5 fruit fly cellular contexts compared by ENCODE assay signal in genomic region chr3L:270760-271500, dm6.
TF ChIP-seq lines count a peak whose summit lies in the region.

Gene miple2 (plus strand): TSS chr3L:271200.

- no peak for TF ChIP-seq CTCF in whole organism, embryonic (GFP tag; optimal IDR thresholded peaks at IDR 0.05; lab: Kevin White, UChicago)

TF ChIP-seq in whole organism, adult, 20 proteins besides CTCF, POLR2A, EP300 and RAD21 (continues in another document):
- TF ChIP-seq Clk (GFP tag; optimal IDR thresholded peaks at IDR 0.05; lab: Kevin White, UChicago) (no peak), Crg-1 (GFP tag; optimal IDR thresholded peaks at IDR 0.05; lab: Kevin White, UChicago) (no peak), ovo (GFP tag; optimal IDR thresholded peaks at IDR 0.05; lab: Kevin White, UChicago) (no peak), Mnt (GFP tag; optimal IDR thresholded peaks at IDR 0.05; lab: Kevin White, UChicago) (no peak), CG5204 (GFP tag; optimal IDR thresholded peaks at IDR 0.05; lab: Kevin White, UChicago) (no peak), toe (GFP tag; optimal IDR thresholded peaks at IDR 0.05; lab: Kevin White, UChicago) (no peak), CG14711 (tag; optimal IDR thresholded peaks at IDR 0.05; lab: Kevin White, UChicago) (no peak), CG1620 (GFP tag; optimal IDR thresholded peaks at IDR 0.05; lab: Kevin White, UChicago) (no peak), pad (GFP tag; optimal IDR thresholded peaks at IDR 0.05; lab: Kevin White, UChicago) (peak; percentile 27), CG7045 (GFP tag; optimal IDR thresholded peaks at IDR 0.05; lab: Kevin White, UChicago) (no peak), cnc (optimal IDR thresholded peaks at IDR 0.05; lab: Kevin White, UChicago) (peak; percentile 50 to 70), CG11617 (GFP tag; optimal IDR thresholded peaks at IDR 0.05; lab: Kevin White, UChicago) (peak; percentile 14), CG33017 (tag; optimal IDR thresholded peaks at IDR 0.05; lab: Kevin White, UChicago) (no peak), CG7101 (tag; optimal IDR thresholded peaks at IDR 0.05; lab: Kevin White, UChicago) (peak; percentile 10), bab1 (GFP tag; optimal IDR thresholded peaks at IDR 0.05; lab: Kevin White, UChicago) (no peak), cic (GFP tag; optimal IDR thresholded peaks at IDR 0.05; lab: Kevin White, UChicago) (peak; percentile 1), Hr96 (GFP tag; optimal IDR thresholded peaks at IDR 0.05; lab: Kevin White, UChicago) (no peak), CG12768 (GFP tag; optimal IDR thresholded peaks at IDR 0.05; lab: Kevin White, UChicago) (no peak), kay (GFP tag; lab: Kevin White, UChicago; ENCODE audit: borderline replicate concordance) (no peak)

TF ChIP-seq in whole organism, embryonic, 481 proteins besides CTCF, POLR2A, EP300 and RAD21 (continues in another document):
- TF ChIP-seq psq (GFP tag; optimal IDR thresholded peaks at IDR 0.05; lab: Kevin White, UChicago) = peak; percentile 15
- TF ChIP-seq CG3065 (GFP tag; optimal IDR thresholded peaks at IDR 0.05; lab: Kevin White, UChicago) = no peak
- peak; percentile 27 for TF ChIP-seq CG31365 (tag; optimal IDR thresholded peaks at IDR 0.05; lab: Kevin White, UChicago)
- TF ChIP-seq trem (tag; optimal IDR thresholded peaks at IDR 0.05; lab: Kevin White, UChicago) = no peak
- TF ChIP-seq chinmo (GFP tag; IDR thresholded peaks at IDR 0.05; lab: Robert Waterston, UW; ENCODE audit: partially characterized antibody) = peak; percentile 68; the same call in 3 of the 4 replicates
- no peak for TF ChIP-seq corto (GFP tag; optimal IDR thresholded peaks at IDR 0.05; lab: Kevin White, UChicago)
- TF ChIP-seq sisA (GFP tag; IDR thresholded peaks at IDR 0.05; lab: Robert Waterston, UW) = no peak
- TF ChIP-seq CG13894 (tag; optimal IDR thresholded peaks at IDR 0.05; lab: Kevin White, UChicago) = peak; percentile 46
- no peak for TF ChIP-seq toy (GFP tag; IDR thresholded peaks at IDR 0.05; lab: Robert Waterston, UW)
- no peak for TF ChIP-seq Abd-B (GFP tag; optimal IDR thresholded peaks at IDR 0.05; lab: Kevin White, UChicago)
- TF ChIP-seq sima (GFP tag; optimal IDR thresholded peaks at IDR 0.05; lab: Kevin White, UChicago) = no peak
- peak; percentile 53 for TF ChIP-seq lilli (GFP tag; optimal IDR thresholded peaks at IDR 0.05; lab: Kevin White, UChicago)
- TF ChIP-seq NFAT (GFP tag; IDR thresholded peaks at IDR 0.05; lab: Robert Waterston, UW) = no peak
- peak; percentile 4 for TF ChIP-seq CG2116 (GFP tag; optimal IDR thresholded peaks at IDR 0.05; lab: Kevin White, UChicago)
- peak; percentile 65 for TF ChIP-seq CG15696 (tag; optimal IDR thresholded peaks at IDR 0.05; lab: Kevin White, UChicago)
- TF ChIP-seq CG17612 (GFP tag; IDR thresholded peaks at IDR 0.05; lab: Robert Waterston, UW) = no peak
- no peak for TF ChIP-seq sens-2 (GFP tag; IDR thresholded peaks at IDR 0.05; lab: Robert Waterston, UW)
- peak; percentile 77 for TF ChIP-seq zf30C (GFP tag; optimal IDR thresholded peaks at IDR 0.05; lab: Kevin White, UChicago)
- no peak for TF ChIP-seq zen (tag; optimal IDR thresholded peaks at IDR 0.05; lab: Kevin White, UChicago)

TF ChIP-seq in whole organism, prepupa, 60 proteins besides CTCF, POLR2A, EP300 and RAD21 (continues in another document):
- peak; percentile 58 for TF ChIP-seq CG3919 (GFP tag; optimal IDR thresholded peaks at IDR 0.05; lab: Kevin White, UChicago)
- no peak for TF ChIP-seq CG4318 (GFP tag; optimal IDR thresholded peaks at IDR 0.05; lab: Kevin White, UChicago)
- no peak for TF ChIP-seq CG11294 (GFP tag; IDR thresholded peaks at IDR 0.05; lab: Robert Waterston, UW)
- TF ChIP-seq Sox15 (GFP tag; optimal IDR thresholded peaks at IDR 0.05; lab: Kevin White, UChicago) = no peak
- TF ChIP-seq CG34406 (GFP tag; optimal IDR thresholded peaks at IDR 0.05; lab: Kevin White, UChicago) = peak; percentile 7
- no peak for TF ChIP-seq CG11902 (GFP tag; optimal IDR thresholded peaks at IDR 0.05; lab: Kevin White, UChicago)
- peak; percentile 12 for TF ChIP-seq CG6854 (GFP tag; optimal IDR thresholded peaks at IDR 0.05; lab: Kevin White, UChicago)
- peak; percentile 9 for TF ChIP-seq CG1621 (tag; optimal IDR thresholded peaks at IDR 0.05; lab: Kevin White, UChicago)
- no peak for TF ChIP-seq svp (GFP tag; lab: Kevin White, UChicago)
- TF ChIP-seq Eip75B (GFP tag; optimal IDR thresholded peaks at IDR 0.05; lab: Kevin White, UChicago) = peak; percentile 69
- peak; percentile 64 to 70 for TF ChIP-seq ss (GFP tag; optimal IDR thresholded peaks at IDR 0.05; lab: Kevin White, UChicago)
- peak; percentile 65 for TF ChIP-seq CG31627 (GFP tag; optimal IDR thresholded peaks at IDR 0.05; lab: Kevin White, UChicago)
- TF ChIP-seq fd59A (GFP tag; optimal IDR thresholded peaks at IDR 0.05; lab: Kevin White, UChicago) = peak; percentile 67
- peak; percentile 61 for TF ChIP-seq CG6276 (GFP tag; optimal IDR thresholded peaks at IDR 0.05; lab: Kevin White, UChicago)
- no peak for TF ChIP-seq CG9139 (GFP tag; optimal IDR thresholded peaks at IDR 0.05; lab: Kevin White, UChicago)
- peak; percentile 59 for TF ChIP-seq lz (GFP tag; optimal IDR thresholded peaks at IDR 0.05; lab: Kevin White, UChicago)
- peak; percentile 57; the same call in 2 of the 3 replicates for TF ChIP-seq eg (GFP tag; IDR thresholded peaks at IDR 0.05; lab: Robert Waterston, UW)
- TF ChIP-seq cyc (GFP tag; optimal IDR thresholded peaks at IDR 0.05; lab: Kevin White, UChicago) = peak; percentile 52
- peak; percentile 64 for TF ChIP-seq Sox102F (GFP tag; optimal IDR thresholded peaks at IDR 0.05; lab: Kevin White, UChicago)
- TF ChIP-seq Ets96B (tag; optimal IDR thresholded peaks at IDR 0.05; lab: Kevin White, UChicago) = peak; percentile 69

TF ChIP-seq in whole organism, pupa, 21 proteins besides CTCF, POLR2A, EP300 and RAD21 (continues in another document):
- TF ChIP-seq CG13204 (GFP tag; optimal IDR thresholded peaks at IDR 0.05; lab: Kevin White, UChicago) = peak; percentile 21
- peak; percentile 61 for TF ChIP-seq CG17806 (tag; optimal IDR thresholded peaks at IDR 0.05; lab: Kevin White, UChicago)
- TF ChIP-seq fd96Ca (GFP tag; IDR thresholded peaks at IDR 0.05; lab: Robert Waterston, UW) = peak; percentile 45; the same call in 1 of the 3 replicates
- peak; percentile 23; the same call in 1 of the 2 replicates for TF ChIP-seq CG32121 (GFP tag; IDR thresholded peaks at IDR 0.05; lab: Robert Waterston, UW)
- TF ChIP-seq CG14655 (GFP tag; optimal IDR thresholded peaks at IDR 0.05; lab: Kevin White, UChicago) = peak; percentile 81
- TF ChIP-seq Pif1A (GFP tag; optimal IDR thresholded peaks at IDR 0.05; lab: Kevin White, UChicago) = peak; percentile 66
- TF ChIP-seq CG8301 (tag; optimal IDR thresholded peaks at IDR 0.05; lab: Kevin White, UChicago) = peak; percentile 67
- peak; percentile 67 for TF ChIP-seq CG34367 (tag; optimal IDR thresholded peaks at IDR 0.05; lab: Kevin White, UChicago)
- no peak for TF ChIP-seq CG10348 (GFP tag; IDR thresholded peaks at IDR 0.05; lab: Robert Waterston, UW)
- TF ChIP-seq D1 (tag; optimal IDR thresholded peaks at IDR 0.05; lab: Kevin White, UChicago) = peak; percentile 59
- peak; percentile 79 for TF ChIP-seq CG9948 (tag; optimal IDR thresholded peaks at IDR 0.05; lab: Kevin White, UChicago)
- TF ChIP-seq CG4496 (GFP tag; IDR thresholded peaks at IDR 0.05; lab: Robert Waterston, UW) = peak; percentile 46; the same call in 2 of the 3 replicates
- TF ChIP-seq CG15710 (tag; optimal IDR thresholded peaks at IDR 0.05; lab: Kevin White, UChicago) = peak; percentile 49
- TF ChIP-seq Pif1B (GFP tag; optimal IDR thresholded peaks at IDR 0.05; lab: Kevin White, UChicago) = peak; percentile 49
- peak; percentile 39 for TF ChIP-seq Snoo (tag; optimal IDR thresholded peaks at IDR 0.05; lab: Kevin White, UChicago)
- no peak for TF ChIP-seq EcR (GFP tag; optimal IDR thresholded peaks at IDR 0.05; lab: Kevin White, UChicago)
- no peak; the same call in 1 of the 2 replicates for TF ChIP-seq Ets98B (GFP tag; IDR thresholded peaks at IDR 0.05; lab: Robert Waterston, UW)
- peak; percentile 77 for TF ChIP-seq CG8159 (tag; optimal IDR thresholded peaks at IDR 0.05; lab: Kevin White, UChicago)
- no peak for TF ChIP-seq rn (GFP tag; IDR thresholded peaks at IDR 0.05; lab: Robert Waterston, UW)
- peak; percentile 65; the same call in 1 of the 2 replicates for TF ChIP-seq CG12605 (GFP tag; IDR thresholded peaks at IDR 0.05; lab: Robert Waterston, UW)

TF ChIP-seq in whole organism, wandering third instar larva, 38 proteins besides CTCF, POLR2A, EP300 and RAD21:
- peak; percentile 54 for TF ChIP-seq Sp1 (GFP tag; optimal IDR thresholded peaks at IDR 0.05; lab: Kevin White, UChicago)
- peak; percentile 52 for TF ChIP-seq woc (GFP tag; optimal IDR thresholded peaks at IDR 0.05; lab: Kevin White, UChicago)
- TF ChIP-seq N (GFP tag; optimal IDR thresholded peaks at IDR 0.05; lab: Kevin White, UChicago) = no peak
- TF ChIP-seq OdsH (GFP tag; optimal IDR thresholded peaks at IDR 0.05; lab: Kevin White, UChicago) = peak; percentile 67
- TF ChIP-seq Dif (GFP tag; optimal IDR thresholded peaks at IDR 0.05; lab: Kevin White, UChicago; ENCODE audit: partially characterized antibody) = no peak
- TF ChIP-seq psq (GFP tag; optimal IDR thresholded peaks at IDR 0.05; lab: Kevin White, UChicago) = peak; percentile 45
- no peak for TF ChIP-seq Myc (optimal IDR thresholded peaks at IDR 0.05; lab: Kevin White, UChicago)
- peak; percentile 58 for TF ChIP-seq CrebA (GFP tag; optimal IDR thresholded peaks at IDR 0.05; lab: Kevin White, UChicago; ENCODE audit: borderline replicate concordance)
- peak; percentile 25 for TF ChIP-seq sv (GFP tag; optimal IDR thresholded peaks at IDR 0.05; lab: Kevin White, UChicago)
- peak; percentile 43 for TF ChIP-seq dmrt93B (GFP tag; optimal IDR thresholded peaks at IDR 0.05; lab: Kevin White, UChicago)
- TF ChIP-seq GATAd (GFP tag; optimal IDR thresholded peaks at IDR 0.05; lab: Kevin White, UChicago) = no peak
- TF ChIP-seq HLH106 (tag; optimal IDR thresholded peaks at IDR 0.05; lab: Kevin White, UChicago) = peak; percentile 50
- peak; percentile 70 for TF ChIP-seq h (GFP tag; optimal IDR thresholded peaks at IDR 0.05; lab: Kevin White, UChicago)
- peak; percentile 71 for TF ChIP-seq fru (GFP tag; optimal IDR thresholded peaks at IDR 0.05; lab: Kevin White, UChicago)
- TF ChIP-seq Hnf4 (GFP tag; optimal IDR thresholded peaks at IDR 0.05; lab: Kevin White, UChicago) = peak; percentile 22
- peak; percentile 56 for TF ChIP-seq rgr (GFP tag; optimal IDR thresholded peaks at IDR 0.05; lab: Kevin White, UChicago)
- TF ChIP-seq Mio (GFP tag; optimal IDR thresholded peaks at IDR 0.05; lab: Kevin White, UChicago) = no peak
- peak; percentile 49 for TF ChIP-seq sage (GFP tag; optimal IDR thresholded peaks at IDR 0.05; lab: Kevin White, UChicago)
- peak; percentile 53 for TF ChIP-seq Rel (GFP tag; optimal IDR thresholded peaks at IDR 0.05; lab: Kevin White, UChicago)
- TF ChIP-seq Rel (tag; optimal IDR thresholded peaks at IDR 0.05; lab: Kevin White, UChicago) = no peak
- peak in 1 of 2 experiments; percentile 64 for TF ChIP-seq foxo (GFP tag; optimal IDR thresholded peaks at IDR 0.05; lab: Kevin White, UChicago)
- peak; percentile 61 for TF ChIP-seq ey (GFP tag; optimal IDR thresholded peaks at IDR 0.05; lab: Kevin White, UChicago)
- peak; percentile 35 for TF ChIP-seq br (GFP tag; optimal IDR thresholded peaks at IDR 0.05; lab: Kevin White, UChicago)
